Fruit fly (Drosophila melanogaster) whole organism, embryonic: ENCODE data around the gene CCHa2.

Experiments used
- Abd-B ChIP-seq: fragments of 200-800 bp; sonication (Bioruptor generic); optimal IDR thresholded peaks from 2 replicates; lab custom pipeline; 2018; ENCODE audit warnings: missing biosample characterization, mild to moderate bottlenecking, missing genetic modification characterization, moderate library complexity
- Ada2b ChIP-seq: fragments of 200-800 bp; sonication (Bioruptor generic); IDR thresholded peaks from 2 replicates; pipeline ENCODE4 v1.3.6; 2022; ENCODE audit warnings: missing biosample characterization, missing genetic modification characterization
- B-H1 ChIP-seq: fragments of 200-800 bp; sonication (Bioruptor generic); IDR thresholded peaks from 3 replicates; pipeline ENCODE4 v1.3.6; 2022; ENCODE audit warnings: missing biosample characterization, missing genetic modification characterization
- Bteb2 ChIP-seq: fragments of 200-800 bp; sonication (Bioruptor generic); optimal IDR thresholded peaks from 2 replicates; lab custom pipeline; 2016; ENCODE audit warnings: missing biosample characterization, missing genetic modification characterization
- CG10431 ChIP-seq: fragments of 200-800 bp; sonication (Bioruptor generic); optimal IDR thresholded peaks from 3 replicates; lab custom pipeline; 2018; ENCODE audit warnings: missing biosample characterization, mild to moderate bottlenecking, missing genetic modification characterization
- CG10462 ChIP-seq: fragments of 200-800 bp; sonication (Bioruptor generic); optimal IDR thresholded peaks from 2 replicates; lab custom pipeline; 2016; ENCODE audit warnings: missing biosample characterization, missing genetic modification characterization
- CG11696 ChIP-seq: fragments of 200-800 bp; sonication (Bioruptor generic); IDR thresholded peaks from 2 replicates; pipeline ENCODE4 v1.3.6; 2022; ENCODE audit warnings: missing biosample characterization, missing genetic modification characterization
- CG12219 ChIP-seq: fragments of 200-800 bp; sonication (Bioruptor generic); optimal IDR thresholded peaks from 3 replicates; lab custom pipeline; 2018; ENCODE audit warnings: missing biosample characterization, mild to moderate bottlenecking, missing genetic modification characterization
- CG14014 ChIP-seq: fragments of 200-800 bp; sonication (Bioruptor generic); IDR thresholded peaks from 2 replicates; pipeline ENCODE4 v1.3.6; 2022; ENCODE audit warnings: missing biosample characterization, missing genetic modification characterization
- CG15514 ChIP-seq: fragments of 200-800 bp; sonication (Bioruptor generic); optimal IDR thresholded peaks from 3 replicates; lab custom pipeline; 2017; ENCODE audit warnings: missing biosample characterization, missing genetic modification characterization, mild to moderate bottlenecking, moderate library complexity, missing genetic modification reagents
- CG1792 ChIP-seq: fragments of 200-800 bp; sonication (Bioruptor generic); optimal IDR thresholded peaks from 2 replicates; lab custom pipeline; 2016; ENCODE audit warnings: missing biosample characterization, missing genetic modification characterization
- CG18619 ChIP-seq: fragments of 200-800 bp; sonication (Bioruptor generic); optimal IDR thresholded peaks from 3 replicates; lab custom pipeline; 2017; ENCODE audit warnings: missing biosample characterization, mild to moderate bottlenecking, missing genetic modification characterization
- CG30431 ChIP-seq: fragments of 200-800 bp; sonication (Bioruptor generic); optimal IDR thresholded peaks from 2 replicates; lab custom pipeline; 2017; ENCODE audit warnings: missing biosample characterization, missing genetic modification characterization
- CG33557 ChIP-seq: fragments of 200-800 bp; sonication (Bioruptor generic); optimal IDR thresholded peaks from 2 replicates; lab custom pipeline; 2019; ENCODE audit warnings: missing biosample characterization, mild to moderate bottlenecking, missing genetic modification characterization, moderate library complexity
- CG34422 ChIP-seq: fragments of 200-800 bp; sonication (Bioruptor generic); IDR thresholded peaks from 3 replicates; pipeline ENCODE4 v1.3.6; 2022; ENCODE audit warnings: missing biosample characterization, missing genetic modification characterization
- CG4617 ChIP-seq: fragments of 200-800 bp; sonication (Bioruptor generic); optimal IDR thresholded peaks from 3 replicates; lab custom pipeline; 2016; ENCODE audit warnings: missing biosample characterization, missing genetic modification characterization, borderline replicate concordance
- CG4854 ChIP-seq: fragments of 200-800 bp; sonication (Bioruptor generic); optimal IDR thresholded peaks from 2 replicates; lab custom pipeline; 2016; ENCODE audit warnings: missing biosample characterization, missing genetic modification characterization, inconsistent platforms
- CG5180 ChIP-seq: fragments of 200-800 bp; sonication (Bioruptor generic); optimal IDR thresholded peaks from 3 replicates; lab custom pipeline; 2017; ENCODE audit warnings: missing biosample characterization, missing genetic modification characterization, mild to moderate bottlenecking, moderate library complexity, missing genetic modification reagents
- CG6272 ChIP-seq: fragments of 200-800 bp; sonication (Bioruptor generic); IDR thresholded peaks from 2 replicates; pipeline ENCODE4 v1.3.6; 2022; ENCODE audit warnings: missing biosample characterization, missing genetic modification characterization
- CG7745 ChIP-seq: fragments of 200-800 bp; sonication (Bioruptor generic); optimal IDR thresholded peaks from 2 replicates; lab custom pipeline; 2018; ENCODE audit warnings: missing biosample characterization, mild to moderate bottlenecking, missing genetic modification characterization, moderate library complexity
- CG7839 ChIP-seq: fragments of 200-800 bp; sonication (Bioruptor generic); optimal IDR thresholded peaks from 3 replicates; lab custom pipeline; 2018; ENCODE audit warnings: missing biosample characterization, mild to moderate bottlenecking, missing genetic modification characterization, moderate library complexity
- CG9797 ChIP-seq: fragments of 200-800 bp; sonication (Bioruptor generic); optimal IDR thresholded peaks from 3 replicates; lab custom pipeline; 2018; ENCODE audit warnings: missing biosample characterization, mild to moderate bottlenecking, missing genetic modification characterization
- Chrac-16 ChIP-seq: fragments of 200-800 bp; sonication (Bioruptor generic); optimal IDR thresholded peaks from 3 replicates; lab custom pipeline; 2016; ENCODE audit warnings: missing biosample characterization, missing genetic modification characterization
- Ets97D ChIP-seq: fragments of 200-800 bp; sonication (Bioruptor generic); optimal IDR thresholded peaks from 3 replicates; lab custom pipeline; 2016; ENCODE audit warnings: missing biosample characterization, missing genetic modification characterization
- H15 ChIP-seq: fragments of 200-800 bp; sonication (Bioruptor generic); IDR thresholded peaks from 3 replicates; pipeline ENCODE4 v1.3.6; 2022; ENCODE audit warnings: missing biosample characterization, missing genetic modification characterization
- HLH4C ChIP-seq: fragments of 200-800 bp; sonication (Bioruptor generic); IDR thresholded peaks from 3 replicates; pipeline ENCODE4 v1.3.6; 2022; ENCODE audit warnings: missing biosample characterization, missing genetic modification characterization; ENCODE audit not compliant: partially characterized antibody
- HmgD ChIP-seq: fragments of 200-800 bp; sonication (Bioruptor generic); optimal IDR thresholded peaks from 3 replicates; lab custom pipeline; 2016; ENCODE audit warnings: missing biosample characterization, missing genetic modification characterization
- MESR4 ChIP-seq: fragments of 200-800 bp; sonication (Bioruptor generic); optimal IDR thresholded peaks from 2 replicates; lab custom pipeline; 2018; ENCODE audit warnings: missing biosample characterization, mild to moderate bottlenecking, missing genetic modification characterization, moderate library complexity
- Six4 ChIP-seq: fragments of 200-800 bp; sonication (Bioruptor generic); optimal IDR thresholded peaks from 2 replicates; lab custom pipeline; 2016; ENCODE audit warnings: missing biosample characterization, missing genetic modification characterization
- chinmo ChIP-seq: fragments of 200-800 bp; sonication (Bioruptor generic); IDR thresholded peaks from 4 replicates; pipeline ENCODE4 v1.3.6; 2022; ENCODE audit warnings: missing biosample characterization, missing genetic modification characterization; ENCODE audit not compliant: partially characterized antibody
- dm ChIP-seq: fragments of 200-800 bp; sonication (Bioruptor generic); optimal IDR thresholded peaks from 3 replicates; lab custom pipeline; 2016; ENCODE audit warnings: missing biosample characterization, missing genetic modification characterization
- fd96Cb ChIP-seq: fragments of 200-800 bp; sonication (Bioruptor generic); optimal IDR thresholded peaks from 2 replicates; lab custom pipeline; 2018; ENCODE audit warnings: missing biosample characterization, mild to moderate bottlenecking, missing genetic modification characterization, moderate library complexity
- ftz-f1 ChIP-seq: fragments of 200-800 bp; sonication (Bioruptor generic); optimal IDR thresholded peaks from 2 replicates; lab custom pipeline; 2016; ENCODE audit warnings: missing biosample characterization, missing genetic modification characterization
- hbn ChIP-seq: fragments of 200-800 bp; sonication (Bioruptor generic); IDR thresholded peaks from 2 replicates; pipeline ENCODE4 v1.3.6; 2022; ENCODE audit warnings: missing biosample characterization, missing genetic modification characterization; ENCODE audit not compliant: partially characterized antibody
- lmd ChIP-seq: fragments of 200-800 bp; sonication (Bioruptor generic); IDR thresholded peaks from 2 replicates; pipeline ENCODE4 v1.3.6; 2022; ENCODE audit warnings: missing biosample characterization, missing genetic modification characterization
- nau ChIP-seq: fragments of 200-800 bp; sonication (Bioruptor generic); optimal IDR thresholded peaks from 3 replicates; lab custom pipeline; 2017; ENCODE audit warnings: missing biosample characterization, mild to moderate bottlenecking, missing genetic modification characterization, missing genetic modification reagents
- onecut ChIP-seq: fragments of 200-800 bp; sonication (Bioruptor generic); IDR thresholded peaks from 2 replicates; pipeline ENCODE4 v1.3.6; 2022; ENCODE audit warnings: missing biosample characterization, missing genetic modification characterization
- pan ChIP-seq, 4 experiments: fragments of >200 bp in 3 of 4; fragments of 200-800 bp in 1 of 4; sonication (Bioruptor generic) in 1 of 4; optimal IDR thresholded peaks in 3 of 4; IDR thresholded peaks in 1 of 4; 2 replicates each; pipeline versions ENCODE4 v1.3.6 to Lab custom; 2017 to 2022; ENCODE audit warnings: missing biosample characterization in 2 of 4, missing genetic modification characterization in 2 of 4, mixed read lengths in 1 of 4
- peb ChIP-seq: fragments of 200-800 bp; sonication (Bioruptor generic); IDR thresholded peaks from 2 replicates; pipeline ENCODE4 v1.3.6; 2022; ENCODE audit warnings: missing biosample characterization, missing genetic modification characterization
- row ChIP-seq: fragments of 200-800 bp; sonication (Bioruptor generic); IDR thresholded peaks from 3 replicates; pipeline ENCODE4 v1.3.6; 2022; ENCODE audit warnings: missing biosample characterization, missing genetic modification characterization
- scrt ChIP-seq: fragments of 200-800 bp; sonication (Bioruptor generic); optimal IDR thresholded peaks from 2 replicates; lab custom pipeline; 2018; ENCODE audit warnings: missing biosample characterization, mild to moderate bottlenecking, missing genetic modification characterization, moderate library complexity
- sima ChIP-seq: fragments of 200-800 bp; sonication (Bioruptor generic); optimal IDR thresholded peaks from 2 replicates; lab custom pipeline; 2016; ENCODE audit warnings: missing biosample characterization, missing genetic modification characterization
- sna ChIP-seq: fragments of 200-800 bp; sonication (Bioruptor generic); IDR thresholded peaks from 2 replicates; pipeline ENCODE4 v1.3.6; 2022; ENCODE audit warnings: missing biosample characterization, missing genetic modification characterization; ENCODE audit not compliant: partially characterized antibody
- ssp ChIP-seq: fragments of 200-800 bp; sonication (Bioruptor generic); IDR thresholded peaks from 2 replicates; pipeline ENCODE4 v1.3.6; 2022; ENCODE audit warnings: missing biosample characterization, missing genetic modification characterization
- stwl ChIP-seq: fragments of 200-800 bp; sonication (Bioruptor generic); optimal IDR thresholded peaks from 3 replicates; lab custom pipeline; 2018; ENCODE audit warnings: missing biosample characterization, mild to moderate bottlenecking, missing genetic modification characterization, moderate library complexity
- tin ChIP-seq: fragments of 200-800 bp; sonication (Bioruptor generic); optimal IDR thresholded peaks from 3 replicates; lab custom pipeline; 2016; ENCODE audit warnings: missing biosample characterization, missing genetic modification characterization
- tio ChIP-seq: fragments of 200-800 bp; sonication (Bioruptor generic); optimal IDR thresholded peaks from 2 replicates; lab custom pipeline; 2017; ENCODE audit warnings: missing biosample characterization, missing genetic modification characterization, inconsistent platforms
- tll ChIP-seq, 2 experiments: fragments of 200-800 bp in 1 of 2; fragments of >200 bp in 1 of 2; sonication (Bioruptor generic) in 1 of 2; optimal IDR thresholded peaks; 2 replicates each; lab custom pipeline; 2017 to 2019; ENCODE audit warnings: missing biosample characterization in 2 of 2, missing genetic modification characterization in 2 of 2, mild to moderate bottlenecking in 1 of 2, moderate library complexity in 1 of 2
- zen2 ChIP-seq: fragments of 200-800 bp; sonication (Bioruptor generic); IDR thresholded peaks from 3 replicates; pipeline ENCODE4 v1.3.6; 2022; ENCODE audit warnings: missing biosample characterization, missing genetic modification characterization; ENCODE audit not compliant: partially characterized antibody

CCHa2 gene

dm6 chr3R:13388160-13388870, 6.7 kb downstream of the CCHa2 start, which contains the start of gene CG9799 (continued):
- TF ChIP-seq stwl (tag; lab: Kevin White, UChicago) (peak; percentile 63), CG10431 (no peak), CG4854 (GFP tag; lab: Kevin White, UChicago) (no peak), row (no peak), B-H1 (GFP tag; lab: Robert Waterston, UW) (no peak), pan (optimal IDR thresholded peaks at IDR 0.05; lab: Kevin White, UChicago) (no peak), pan (GFP tag; optimal IDR thresholded peaks at IDR 0.05 in 1 of 2, IDR thresholded peaks at IDR 0.05 in 1 of 2) (no peak), tin (GFP tag; lab: Kevin White, UChicago) (no peak), peb (no peak), CG7745 (tag; lab: Kevin White, UChicago) (no peak), CG4617 (peak; percentile 44), dm (GFP tag; lab: Kevin White, UChicago) (peak; percentile 92), CG9797 (GFP tag; lab: Kevin White, UChicago) (peak; percentile 90), chinmo (no peak), CG6272 (GFP tag; lab: Robert Waterston, UW) (no peak), Ada2b (GFP tag; lab: Robert Waterston, UW) (no peak), CG1792 (GFP tag; lab: Kevin White, UChicago) (no peak), CG5180 (no peak), Bteb2 (GFP tag; lab: Kevin White, UChicago) (no peak), CG10462 (GFP tag; lab: Kevin White, UChicago) (no peak), CG14014 (GFP tag; lab: Robert Waterston, UW) (no peak), Ets97D (peak; percentile 41), tll (GFP tag; optimal IDR thresholded peaks at IDR 0.05; lab: Kevin White, UChicago) (no peak), zen2 (GFP tag; lab: Robert Waterston, UW) (peak; percentile 9; the same call in 1 of the 3 replicates), onecut (GFP tag; lab: Robert Waterston, UW) (peak; percentile 70), CG11696 (GFP tag; lab: Robert Waterston, UW) (no peak), sima (no peak), ssp (no peak), CG33557 (GFP tag; lab: Kevin White, UChicago) (no peak), H15 (no peak), Six4 (GFP tag; lab: Kevin White, UChicago) (no peak), CG12219 (GFP tag; lab: Kevin White, UChicago) (no peak), lmd (no peak), Abd-B (peak; percentile 51), CG34422 (GFP tag; lab: Robert Waterston, UW) (peak; percentile 84; the same call in 2 of the 3 replicates), ftz-f1 (GFP tag; lab: Kevin White, UChicago) (no peak), fd96Cb (tag; lab: Kevin White, UChicago) (no peak), HLH4C (GFP tag; lab: Robert Waterston, UW) (no peak), CG30431 (GFP tag; lab: Kevin White, UChicago) (no peak), HmgD (no peak), CG18619 (GFP tag; lab: Kevin White, UChicago) (no peak), Chrac-16 (GFP tag; lab: Kevin White, UChicago) (no peak), CG7839 (tag; lab: Kevin White, UChicago) (no peak), scrt (GFP tag; lab: Kevin White, UChicago) (peak; percentile 9), tio (GFP tag; lab: Kevin White, UChicago) (no peak), CG15514 (GFP tag; lab: Kevin White, UChicago) (no peak), sna (GFP tag; lab: Robert Waterston, UW) (0 out of 2 replicates have a peak, but pooled peaks have one; percentile 14), nau (GFP tag; lab: Kevin White, UChicago) (no peak), hbn (no peak), MESR4 (GFP tag; lab: Kevin White, UChicago) (peak; percentile 71)
